Fruit fly (Drosophila melanogaster) whole organism, embryonic: ENCODE data around the gene CG11723.

ENCODE experiments used
- Bteb2 ChIP-seq: fragments of 200-800 bp; sonication (Bioruptor generic); optimal IDR thresholded peaks from 2 replicates; lab custom pipeline; 2016; ENCODE audit warnings: missing biosample characterization, missing genetic modification characterization
- CG10321 ChIP-seq: fragments of 200-800 bp; sonication (Bioruptor generic); IDR thresholded peaks from 2 replicates; pipeline ENCODE4 v1.3.6; 2022; ENCODE audit warnings: missing biosample characterization, missing genetic modification characterization
- CG10979 ChIP-seq: fragments of 200-800 bp; sonication (Bioruptor generic); optimal IDR thresholded peaks from 2 replicates; lab custom pipeline; 2018; ENCODE audit warnings: missing biosample characterization, mild to moderate bottlenecking, missing genetic modification characterization, moderate library complexity
- CG12299 ChIP-seq: fragments of 200-800 bp; sonication (Bioruptor generic); optimal IDR thresholded peaks from 2 replicates; lab custom pipeline; 2018; ENCODE audit warnings: missing biosample characterization, mild to moderate bottlenecking, missing genetic modification characterization
- CG12659 ChIP-seq: fragments of 200-800 bp; sonication (Bioruptor generic); optimal IDR thresholded peaks from 3 replicates; lab custom pipeline; 2017; ENCODE audit warnings: mild to moderate bottlenecking, missing biosample characterization, missing genetic modification reagents, missing genetic modification characterization
- CG13287 ChIP-seq: fragments of 200-800 bp; sonication (Bioruptor generic); IDR thresholded peaks from 2 replicates; pipeline ENCODE4 v1.3.6; 2022; ENCODE audit warnings: missing biosample characterization, missing genetic modification characterization; ENCODE audit not compliant: partially characterized antibody
- CG13775 ChIP-seq: fragments of 200-800 bp; sonication (Bioruptor generic); optimal IDR thresholded peaks from 3 replicates; lab custom pipeline; 2017; ENCODE audit warnings: missing biosample characterization, mild to moderate bottlenecking, missing genetic modification characterization
- CG14441 ChIP-seq: fragments of 200-800 bp; sonication (Bioruptor generic); IDR thresholded peaks from 2 replicates; pipeline ENCODE4 v1.3.6; 2022; ENCODE audit warnings: missing biosample characterization, missing genetic modification characterization
- CG14667 ChIP-seq: fragments of 200-800 bp; sonication (Bioruptor generic); IDR thresholded peaks from 2 replicates; pipeline ENCODE4 v1.3.6; 2022; ENCODE audit warnings: missing biosample characterization, missing genetic modification characterization
- CG14860 ChIP-seq: fragments of 200-800 bp; sonication (Bioruptor generic); IDR thresholded peaks from 3 replicates; pipeline ENCODE4 v1.3.6; 2022; ENCODE audit warnings: missing biosample characterization, missing genetic modification characterization; ENCODE audit not compliant: partially characterized antibody
- CG15011 ChIP-seq: fragments of 200-800 bp; sonication (Bioruptor generic); optimal IDR thresholded peaks from 3 replicates; lab custom pipeline; 2018; ENCODE audit warnings: missing biosample characterization, mild to moderate bottlenecking, missing genetic modification characterization
- CG1602 ChIP-seq: fragments of 200-800 bp; sonication (Bioruptor generic); optimal IDR thresholded peaks from 3 replicates; lab custom pipeline; 2016; ENCODE audit warnings: missing biosample characterization, missing genetic modification characterization
- CG16863 ChIP-seq: fragments of 200-800 bp; sonication (Bioruptor generic); optimal IDR thresholded peaks from 3 replicates; lab custom pipeline; 2016; ENCODE audit warnings: missing biosample characterization, missing genetic modification characterization
- CG17361 ChIP-seq: fragments of 200-800 bp; sonication (Bioruptor generic); IDR thresholded peaks from 3 replicates; pipeline ENCODE4 v1.3.6; 2022; ENCODE audit warnings: missing biosample characterization, missing genetic modification characterization
- CG17385 ChIP-seq: fragments of 200-800 bp; sonication (Bioruptor generic); optimal IDR thresholded peaks from 3 replicates; lab custom pipeline; 2018; ENCODE audit warnings: missing biosample characterization, mild to moderate bottlenecking, missing genetic modification characterization
- CG2120 ChIP-seq: fragments of 200-800 bp; sonication (Bioruptor generic); optimal IDR thresholded peaks from 3 replicates; lab custom pipeline; 2016; ENCODE audit warnings: missing biosample characterization, missing genetic modification characterization
- CG31224 ChIP-seq: fragments of 200-800 bp; sonication (Bioruptor generic); IDR thresholded peaks from 2 replicates; pipeline ENCODE4 v1.3.6; 2022; ENCODE audit warnings: missing biosample characterization, missing genetic modification characterization
- CG3163 ChIP-seq: fragments of 200-800 bp; sonication (Bioruptor generic); optimal IDR thresholded peaks from 3 replicates; lab custom pipeline; 2016; ENCODE audit warnings: missing biosample characterization, missing genetic modification characterization
- CG32532 ChIP-seq: fragments of 200-800 bp; sonication (Bioruptor generic); IDR thresholded peaks from 2 replicates; pipeline ENCODE4 v1.3.6; 2022; ENCODE audit warnings: missing biosample characterization, missing genetic modification characterization
- CG3726 ChIP-seq: fragments of 200-800 bp; sonication (Bioruptor generic); IDR thresholded peaks from 3 replicates; pipeline ENCODE4, ENCODE4 v1.3.6; 2022; ENCODE audit warnings: missing biosample characterization, missing genetic modification characterization
- CG4424 ChIP-seq: fragments of 200-800 bp; sonication (Bioruptor generic); optimal IDR thresholded peaks from 3 replicates; lab custom pipeline; 2016; ENCODE audit warnings: missing biosample characterization, missing genetic modification characterization
- CG7963 ChIP-seq: fragments of 200-800 bp; sonication (Bioruptor generic); IDR thresholded peaks from 3 replicates; pipeline ENCODE4 v1.3.6; 2022; ENCODE audit warnings: missing biosample characterization, missing genetic modification characterization; ENCODE audit not compliant: partially characterized antibody
- CG8290 ChIP-seq, 3 experiments: fragments of 200-800 bp; sonication (Bioruptor generic); optimal IDR thresholded peaks; 2 replicates each; lab custom pipeline; 2016 to 2019; ENCODE audit warnings: missing biosample characterization in 3 of 3, missing genetic modification characterization in 3 of 3, mild to moderate bottlenecking in 2 of 3, moderate library complexity in 1 of 3
- CG8944 ChIP-seq: fragments of 200-800 bp; sonication (Bioruptor generic); optimal IDR thresholded peaks from 3 replicates; lab custom pipeline; 2016; ENCODE audit warnings: missing biosample characterization, missing genetic modification characterization
- CG9215 ChIP-seq: fragments of 200-800 bp; sonication (Bioruptor generic); IDR thresholded peaks from 2 replicates; pipeline ENCODE4 v1.3.6; 2022; ENCODE audit warnings: missing biosample characterization, missing genetic modification characterization
- CG9437 ChIP-seq: fragments of 200-800 bp; sonication (Bioruptor generic); optimal IDR thresholded peaks from 2 replicates; lab custom pipeline; 2018; ENCODE audit warnings: missing biosample characterization, mild to moderate bottlenecking, missing genetic modification characterization
- CkIIα-i1 ChIP-seq: fragments of 200-800 bp; sonication (Bioruptor generic); IDR thresholded peaks from 2 replicates; pipeline ENCODE4 v1.3.6; 2022; ENCODE audit warnings: missing biosample characterization, missing genetic modification characterization
- CoRest ChIP-seq: fragments of 200-800 bp; sonication (Bioruptor generic); optimal IDR thresholded peaks from 3 replicates; lab custom pipeline; 2018; ENCODE audit warnings: missing biosample characterization, mild to moderate bottlenecking, missing genetic modification characterization, moderate library complexity
- Drgx ChIP-seq: fragments of 200-800 bp; sonication (Bioruptor generic); IDR thresholded peaks from 2 replicates; pipeline ENCODE4 v1.3.6; 2022; ENCODE audit warnings: missing biosample characterization, missing genetic modification characterization
- Hr3 ChIP-seq: fragments of 200-800 bp; sonication (Bioruptor generic); optimal IDR thresholded peaks from 3 replicates; lab custom pipeline; 2016; ENCODE audit warnings: missing biosample characterization, missing genetic modification characterization
- Hr78 ChIP-seq, 2 experiments: fragments of 200-800 bp in 1 of 2; fragments of >200 bp in 1 of 2; sonication (Bioruptor generic) in 1 of 2; optimal IDR thresholded peaks; 2 replicates each; lab custom pipeline; 2017 to 2019; ENCODE audit warnings: missing biosample characterization in 2 of 2, missing genetic modification characterization in 2 of 2, mild to moderate bottlenecking in 1 of 2, moderate library complexity in 1 of 2
- Meics ChIP-seq: fragments of 200-800 bp; sonication (Bioruptor generic); optimal IDR thresholded peaks from 2 replicates; lab custom pipeline; 2017; ENCODE audit warnings: missing biosample characterization, mild to moderate bottlenecking, missing genetic modification characterization
- Mrtf ChIP-seq: fragments of 200-800 bp; sonication (Bioruptor generic); IDR thresholded peaks from 3 replicates; pipeline ENCODE4 v1.3.6; 2022; ENCODE audit warnings: missing biosample characterization, missing genetic modification characterization
- Opbp ChIP-seq: fragments of 200-800 bp; sonication (Bioruptor generic); IDR thresholded peaks from 3 replicates; pipeline ENCODE4 v1.3.6; 2022; ENCODE audit warnings: missing biosample characterization, missing genetic modification characterization; ENCODE audit not compliant: partially characterized antibody
- Pdp1 ChIP-seq, 2 experiments: fragments of 200-800 bp; sonication (Bioruptor generic); optimal IDR thresholded peaks; 3 replicates each; lab custom pipeline; 2016; ENCODE audit warnings: missing biosample characterization in 2 of 2, missing genetic modification characterization in 2 of 2, mild to moderate bottlenecking in 1 of 2, moderate library complexity in 1 of 2
- Rx ChIP-seq: fragments of 200-800 bp; sonication (Bioruptor generic); IDR thresholded peaks from 2 replicates; pipeline ENCODE4 v1.3.6; 2022; ENCODE audit warnings: missing biosample characterization, missing genetic modification characterization
- bbx ChIP-seq: fragments of 200-800 bp; sonication (Bioruptor generic); IDR thresholded peaks from 2 replicates; pipeline ENCODE4 v1.3.6; 2022; ENCODE audit warnings: missing biosample characterization, missing genetic modification characterization; ENCODE audit not compliant: partially characterized antibody
- chm ChIP-seq: fragments of 200-800 bp; sonication (Bioruptor generic); IDR thresholded peaks from 2 replicates; pipeline ENCODE4 v1.3.6; 2022; ENCODE audit warnings: missing biosample characterization, missing genetic modification characterization
- crp ChIP-seq, 2 experiments: fragments of 200-800 bp; sonication (Bioruptor generic); optimal IDR thresholded peaks; 2 replicates in 1 of 2; 3 replicates in 1 of 2; lab custom pipeline; 2017; ENCODE audit warnings: missing biosample characterization in 2 of 2, missing genetic modification characterization in 2 of 2, mild to moderate bottlenecking in 1 of 2, moderate library complexity in 1 of 2
- dmrt11E ChIP-seq: fragments of 200-800 bp; sonication (Bioruptor generic); optimal IDR thresholded peaks from 3 replicates; lab custom pipeline; 2018; ENCODE audit warnings: missing biosample characterization, mild to moderate bottlenecking, missing genetic modification characterization, moderate library complexity
- dmrt99B ChIP-seq: fragments of 200-800 bp; sonication (Bioruptor generic); optimal IDR thresholded peaks from 2 replicates; lab custom pipeline; 2018; ENCODE audit warnings: missing biosample characterization, mild to moderate bottlenecking, missing genetic modification characterization, moderate library complexity
- knrl ChIP-seq: fragments of 200-800 bp; sonication (Bioruptor generic); IDR thresholded peaks from 3 replicates; pipeline ENCODE4 v1.3.6; 2022; ENCODE audit warnings: missing biosample characterization, missing genetic modification characterization; ENCODE audit not compliant: partially characterized antibody
- ranshi ChIP-seq: fragments of 200-800 bp; sonication (Bioruptor generic); IDR thresholded peaks from 2 replicates; pipeline ENCODE4 v1.3.6; 2022; ENCODE audit warnings: missing biosample characterization, missing genetic modification characterization
- rib ChIP-seq: fragments of 200-800 bp; sonication (Bioruptor generic); IDR thresholded peaks from 2 replicates; pipeline ENCODE4 v1.3.6; 2022; ENCODE audit warnings: missing biosample characterization, missing genetic modification characterization
- row ChIP-seq: fragments of 200-800 bp; sonication (Bioruptor generic); IDR thresholded peaks from 3 replicates; pipeline ENCODE4 v1.3.6; 2022; ENCODE audit warnings: missing biosample characterization, missing genetic modification characterization
- sd ChIP-seq: fragments of 200-800 bp; sonication (Bioruptor generic); optimal IDR thresholded peaks from 3 replicates; lab custom pipeline; 2018; ENCODE audit warnings: missing biosample characterization, mild to moderate bottlenecking, missing genetic modification characterization, moderate library complexity
- zen ChIP-seq: fragments of 200-800 bp; sonication (Bioruptor generic); optimal IDR thresholded peaks from 3 replicates; lab custom pipeline; 2018; ENCODE audit warnings: missing biosample characterization, mild to moderate bottlenecking, missing genetic modification characterization, moderate library complexity

Gene CG11723

DNA sequence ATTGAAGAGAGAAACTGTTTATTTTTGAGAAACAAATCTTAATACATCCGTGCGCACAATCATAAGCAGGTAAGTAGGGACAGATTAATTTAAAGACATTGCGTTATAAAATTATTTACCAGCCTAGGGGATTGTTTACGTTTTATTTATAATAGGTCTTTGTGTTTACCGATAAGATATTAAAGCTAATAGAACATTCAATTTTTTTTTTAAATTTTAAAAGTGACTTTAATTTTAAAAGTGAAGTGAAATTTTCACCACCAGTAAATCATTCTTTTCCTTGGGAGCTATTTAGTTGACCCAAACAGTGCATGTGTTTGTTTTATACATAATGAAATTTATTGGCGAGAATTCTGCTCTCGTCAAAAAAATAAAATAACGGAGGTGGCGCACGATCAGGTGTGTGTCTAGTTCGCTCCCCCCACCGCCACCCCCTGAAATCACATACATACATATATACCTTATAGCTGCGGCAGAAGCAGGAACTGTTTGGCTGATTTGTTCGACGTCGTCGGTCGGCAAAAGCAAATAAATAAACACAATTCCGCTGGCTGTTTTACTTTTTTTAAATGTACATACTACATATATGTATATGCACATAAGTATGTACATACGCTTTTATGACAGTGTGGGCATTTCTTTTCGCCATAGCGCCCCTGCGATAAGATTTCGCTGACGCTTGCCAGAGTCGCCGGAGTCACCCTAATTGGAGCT lies 29.0 kb upstream of the CG11723 start (continued):
- peak; percentile 66 for TF ChIP-seq Meics (GFP tag; lab: Kevin White, UChicago)
- peak; percentile 20 for TF ChIP-seq CG4424
- peak; percentile 79 for TF ChIP-seq CG2120 (GFP tag; lab: Kevin White, UChicago)
- TF ChIP-seq CG10979 (tag; lab: Kevin White, UChicago): no peak
- TF ChIP-seq CG12659: peak; percentile 67
- peak; percentile 27; the same call in 1 of the 2 replicates for TF ChIP-seq CG14441 (GFP tag; lab: Robert Waterston, UW)
- peak; percentile 67 for TF ChIP-seq row
- peak; percentile 33 for TF ChIP-seq CG9215 (GFP tag; lab: Robert Waterston, UW)
- TF ChIP-seq CG12299: peak; percentile 5
- peak; percentile 45 for TF ChIP-seq CG15011 (GFP tag; lab: Kevin White, UChicago)
- TF ChIP-seq CG13775 (GFP tag; lab: Kevin White, UChicago): peak; percentile 41
- TF ChIP-seq Mrtf (GFP tag; lab: Robert Waterston, UW): no peak; the same call in 2 of the 3 replicates
- TF ChIP-seq Hr3 (GFP tag; lab: Kevin White, UChicago): peak; percentile 15
- TF ChIP-seq CG8944 (GFP tag; lab: Kevin White, UChicago): no peak
- TF ChIP-seq Rx (GFP tag; lab: Robert Waterston, UW): no peak
- peak; percentile 72 for TF ChIP-seq CG32532 (GFP tag; lab: Robert Waterston, UW)
- TF ChIP-seq Bteb2: peak; percentile 35
- TF ChIP-seq CG17385: no peak
- TF ChIP-seq dmrt99B (tag; lab: Kevin White, UChicago): peak; percentile 52
- no peak for TF ChIP-seq CG14860 (GFP tag; lab: Robert Waterston, UW)
- peak; percentile 18 for TF ChIP-seq CG1602 (GFP tag; lab: Kevin White, UChicago)
- no peak for TF ChIP-seq CG3726 (GFP tag; lab: Robert Waterston, UW)
- TF ChIP-seq Drgx (GFP tag; lab: Robert Waterston, UW): peak; percentile 52; the same call in 1 of the 2 replicates
- no peak for TF ChIP-seq CG10321
- no peak for TF ChIP-seq Opbp (GFP tag; lab: Robert Waterston, UW)
- peak; percentile 50 for TF ChIP-seq CG31224 (GFP tag; lab: Robert Waterston, UW)
- no peak for TF ChIP-seq CG14667 (GFP tag; lab: Robert Waterston, UW)

DNA sequence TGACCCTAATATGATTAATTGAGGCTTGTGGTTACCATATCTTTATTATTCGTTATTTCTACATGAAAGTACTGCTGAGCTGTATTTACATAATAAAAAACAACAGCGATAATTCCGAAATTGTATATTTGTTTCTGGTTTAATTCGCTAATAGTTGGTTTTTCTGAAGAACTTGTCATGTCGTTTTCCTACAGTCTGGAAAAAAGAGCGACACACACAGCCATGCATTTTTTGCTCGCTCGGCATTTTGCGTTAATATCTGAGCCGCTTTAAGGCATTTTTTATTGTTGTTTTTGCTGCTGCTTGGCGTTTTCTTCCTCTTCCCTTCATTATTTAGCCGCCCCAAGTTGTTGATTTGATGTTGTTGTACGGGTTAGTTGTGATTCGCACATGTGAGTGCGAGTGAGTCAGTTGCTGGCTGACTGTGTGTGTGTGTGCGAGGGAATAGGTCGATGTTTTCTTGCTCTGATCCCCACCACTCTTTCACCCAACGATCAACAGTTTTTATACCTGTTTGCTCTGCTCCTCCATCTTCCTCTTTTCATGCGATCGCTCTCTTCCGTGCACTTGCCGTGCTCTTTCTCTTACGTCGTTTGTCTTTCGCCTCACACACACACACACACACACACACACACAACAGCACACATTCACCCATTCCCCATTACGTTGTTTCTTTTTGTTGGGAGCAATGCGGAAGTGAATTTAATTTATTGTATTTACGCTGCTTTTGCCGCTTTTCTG lies 28.2 kb upstream of the CG11723 start:
- no peak for TF ChIP-seq CG7963 (GFP tag; lab: Robert Waterston, UW)
- TF ChIP-seq Hr78 (GFP tag; optimal IDR thresholded peaks at IDR 0.05; lab: Kevin White, UChicago): peak in 1 of 2 experiments; percentile 54
- TF ChIP-seq ranshi: no peak
- TF ChIP-seq dmrt11E (tag; lab: Kevin White, UChicago): no peak
- TF ChIP-seq CG17361: no peak
- no peak for TF ChIP-seq CG16863 (GFP tag; lab: Kevin White, UChicago)
- no peak for TF ChIP-seq CoRest (tag; lab: Kevin White, UChicago)
- 0 out of 2 replicates have a peak, but pooled peaks have one; percentile 28 for TF ChIP-seq bbx (GFP tag; lab: Robert Waterston, UW)
- TF ChIP-seq knrl (GFP tag; lab: Robert Waterston, UW): 0 out of 3 replicates have a peak, but pooled peaks have one; percentile 11
- TF ChIP-seq CG13287 (GFP tag; lab: Robert Waterston, UW): no peak; the same call in 1 of the 2 replicates
- no peak for TF ChIP-seq CkIIα-i1 (GFP tag; lab: Robert Waterston, UW)
- TF ChIP-seq rib (GFP tag; lab: Robert Waterston, UW): peak; percentile 33; the same call in 1 of the 2 replicates
- no peak for TF ChIP-seq CG8290 (GFP tag; optimal IDR thresholded peaks at IDR 0.05; lab: Kevin White, UChicago)
- no peak for TF ChIP-seq CG8290 (tag; optimal IDR thresholded peaks at IDR 0.05; lab: Kevin White, UChicago)
- no peak for TF ChIP-seq crp (GFP tag; optimal IDR thresholded peaks at IDR 0.05; lab: Kevin White, UChicago)
- TF ChIP-seq zen (tag; lab: Kevin White, UChicago): no peak
- TF ChIP-seq CG3163 (GFP tag; lab: Kevin White, UChicago): peak; percentile 85
- no peak for TF ChIP-seq chm (GFP tag; lab: Robert Waterston, UW)
- peak in 1 of 2 experiments; percentile 1 for TF ChIP-seq Pdp1 (GFP tag; optimal IDR thresholded peaks at IDR 0.05; lab: Kevin White, UChicago)
- peak; percentile 74 for TF ChIP-seq CG9437
- no peak for TF ChIP-seq Mrtf (GFP tag; lab: Robert Waterston, UW)
- peak; percentile 86 for TF ChIP-seq sd (tag; lab: Kevin White, UChicago)
